Fruit fly (Drosophila melanogaster): Measurements from ENCODE around the gene tll.

The tll gene

DNA sequence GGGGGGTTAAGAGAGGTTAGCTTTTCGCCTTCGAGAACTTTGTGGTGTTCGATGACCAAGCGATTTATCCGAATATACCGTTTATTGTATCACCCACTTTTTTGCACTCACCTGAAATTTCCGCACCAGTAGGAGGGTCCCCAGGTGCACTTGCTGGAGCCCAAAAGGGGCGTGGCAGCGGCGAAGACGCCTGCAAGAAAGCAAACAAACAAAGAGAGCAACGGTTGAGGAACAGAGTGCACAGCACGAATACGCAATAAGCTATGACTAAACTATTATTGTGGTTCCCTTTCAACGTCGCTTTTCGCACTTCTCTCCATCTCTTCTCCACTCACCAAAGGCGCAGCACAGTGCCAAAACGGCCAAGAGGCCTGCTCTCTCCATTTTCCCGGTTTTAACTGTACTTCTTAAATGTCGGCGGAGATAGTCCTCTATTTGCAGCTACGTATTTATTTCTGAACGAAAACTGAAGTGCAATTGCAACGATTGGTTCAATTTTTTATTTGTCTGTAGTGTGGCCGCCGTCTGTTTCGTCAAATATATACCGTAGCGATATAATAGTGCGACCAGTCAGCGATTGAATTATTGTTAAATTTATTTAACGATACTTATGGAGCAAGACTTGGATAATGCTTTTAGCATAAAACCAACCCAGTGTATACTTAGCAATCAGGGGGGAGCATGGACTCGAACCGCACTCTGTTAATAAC, 36.6 kb downstream of the tll start, which contains the start of gene Sap-r (continued):
- peak; percentile 76 for TF ChIP-seq Nf-YB (GFP tag; optimal IDR thresholded peaks at IDR 0.05)
- peak; percentile 84 for TF ChIP-seq HmgZ (tag; optimal IDR thresholded peaks at IDR 0.05)
- TF ChIP-seq CG17568 (GFP tag; optimal IDR thresholded peaks at IDR 0.05): no peak
- TF ChIP-seq CG9876 (GFP tag; optimal IDR thresholded peaks at IDR 0.05): no peak
- no peak for TF ChIP-seq CG6854 (GFP tag; optimal IDR thresholded peaks at IDR 0.05)
- TF ChIP-seq zen (tag; optimal IDR thresholded peaks at IDR 0.05): peak; percentile 77
- peak; percentile 57 for TF ChIP-seq CG11504 (tag; optimal IDR thresholded peaks at IDR 0.05)
- TF ChIP-seq Jarid2 (GFP tag; optimal IDR thresholded peaks at IDR 0.05): peak; percentile 24
- peak; percentile 8 for TF ChIP-seq CG34376 (GFP tag; optimal IDR thresholded peaks at IDR 0.05)
- peak; percentile 67 for TF ChIP-seq Myb (GFP tag; optimal IDR thresholded peaks at IDR 0.05)
- TF ChIP-seq kah (GFP tag; optimal IDR thresholded peaks at IDR 0.05): no peak
- TF ChIP-seq Opbp (GFP tag; IDR thresholded peaks at IDR 0.05; ENCODE audit: partially characterized antibody): peak; percentile 83
- TF ChIP-seq HLH4C (GFP tag; IDR thresholded peaks at IDR 0.05; ENCODE audit: partially characterized antibody): peak; percentile 58
- TF ChIP-seq nerfin-1 (tag; optimal IDR thresholded peaks at IDR 0.05): peak; percentile 1
- TF ChIP-seq CG10267 (tag; optimal IDR thresholded peaks at IDR 0.05): peak; percentile 59
- no peak for TF ChIP-seq sr (GFP tag; IDR thresholded peaks at IDR 0.05)
- peak; percentile 11 for TF ChIP-seq ems (GFP tag; optimal IDR thresholded peaks at IDR 0.05)
- peak; percentile 77; the same call in 2 of the 3 replicates for TF ChIP-seq CG11560 (tag; IDR thresholded peaks at IDR 0.05)
- TF ChIP-seq NC2β (GFP tag; optimal IDR thresholded peaks at IDR 0.05): peak; percentile 45
- TF ChIP-seq CG16863 (GFP tag; optimal IDR thresholded peaks at IDR 0.05): no peak
- peak; percentile 12 for TF ChIP-seq Bteb2 (GFP tag; optimal IDR thresholded peaks at IDR 0.05)
- peak; percentile 92 for TF ChIP-seq Nf-YC (tag; optimal IDR thresholded peaks at IDR 0.05)
- peak; percentile 91 for TF ChIP-seq stwl (tag; optimal IDR thresholded peaks at IDR 0.05)
- TF ChIP-seq CoRest (tag; optimal IDR thresholded peaks at IDR 0.05): peak; percentile 43
- peak; percentile 83 for TF ChIP-seq CG33213 (GFP tag; optimal IDR thresholded peaks at IDR 0.05)
- TF ChIP-seq Ets97D (GFP tag; optimal IDR thresholded peaks at IDR 0.05): peak; percentile 89
- TF ChIP-seq ewg (GFP tag; optimal IDR thresholded peaks at IDR 0.05): no peak
- TF ChIP-seq CG7839 (tag; optimal IDR thresholded peaks at IDR 0.05): peak; percentile 2
- TF ChIP-seq Abd-B (GFP tag; optimal IDR thresholded peaks at IDR 0.05): peak; percentile 87
- TF ChIP-seq sd (tag; optimal IDR thresholded peaks at IDR 0.05): peak; percentile 6
- peak; percentile 68; the same call in 2 of the 3 replicates for TF ChIP-seq hb (GFP tag; IDR thresholded peaks at IDR 0.05; ENCODE audit: partially characterized antibody)
- TF ChIP-seq CG6683 (GFP tag; optimal IDR thresholded peaks at IDR 0.05): no peak
- TF ChIP-seq CG2116 (GFP tag; optimal IDR thresholded peaks at IDR 0.05): peak; percentile 28
- no peak for TF ChIP-seq trh (GFP tag; optimal IDR thresholded peaks at IDR 0.05)
- TF ChIP-seq CG17361 (GFP tag; IDR thresholded peaks at IDR 0.05): 0 out of 3 replicates have a peak, but pooled peaks have one; percentile 15
- peak; percentile 78 for TF ChIP-seq CG6791 (GFP tag; IDR thresholded peaks at IDR 0.05; ENCODE audit: partially characterized antibody)
- TF ChIP-seq vvl (GFP tag; IDR thresholded peaks at IDR 0.05): peak; percentile 49
- TF ChIP-seq CG8388 (GFP tag; optimal IDR thresholded peaks at IDR 0.05): no peak
- 0 out of 3 replicates have a peak, but pooled peaks have one; percentile 31 for TF ChIP-seq Dbx (GFP tag; IDR thresholded peaks at IDR 0.05)
- TF ChIP-seq CG12299 (tag; optimal IDR thresholded peaks at IDR 0.05): peak; percentile 34
- TF ChIP-seq inv (GFP tag; IDR thresholded peaks at IDR 0.05; ENCODE audit: partially characterized antibody): peak; percentile 77; the same call in 1 of the 2 replicates
- peak; percentile 49 for TF ChIP-seq phol (tag; optimal IDR thresholded peaks at IDR 0.05)
- no peak for TF ChIP-seq CG13775 (GFP tag; optimal IDR thresholded peaks at IDR 0.05)
- peak; percentile 64 for TF ChIP-seq CG17829 (tag; optimal IDR thresholded peaks at IDR 0.05)
- peak; percentile 23 for TF ChIP-seq CG10147 (GFP tag; optimal IDR thresholded peaks at IDR 0.05)
- TF ChIP-seq grn (GFP tag; optimal IDR thresholded peaks at IDR 0.05): peak; percentile 18
- peak; percentile 71 for TF ChIP-seq trem (tag; optimal IDR thresholded peaks at IDR 0.05)
- peak; percentile 28 for TF ChIP-seq gsb-n (tag; optimal IDR thresholded peaks at IDR 0.05)
